Fruit fly (Drosophila melanogaster): ENCODE measurements around the gene CG3842.
A peak's percentile ranks its signal among the peaks of the same experiment; 100 is the strongest.

dm6 chrX:6366357-6366691 is 28.8 kb downstream of the CG3842 start:
- TF ChIP-seq svp (GFP tag) (peak; percentile 96), acj6 (GFP tag; optimal IDR thresholded peaks at IDR 0.05) (peak; percentile 87), Hr4 (GFP tag; optimal IDR thresholded peaks at IDR 0.05) (peak; percentile 95), CG8319 (GFP tag; optimal IDR thresholded peaks at IDR 0.05) (peak; percentile 80), CG8119 (GFP tag; IDR thresholded peaks at IDR 0.05) (peak; percentile 94), Lpt (GFP tag; optimal IDR thresholded peaks at IDR 0.05) (peak; percentile 87), CG6854 (GFP tag; optimal IDR thresholded peaks at IDR 0.05) (peak; percentile 60)

All from whole organism, prepupa.